Fruit fly (Drosophila melanogaster) whole organism, embryonic: ENCODE measurements around the gene dsd.

Source experiments
- Awh ChIP-seq: fragments of 200-800 bp; sonication (Bioruptor generic); IDR thresholded peaks from 2 replicates; pipeline ENCODE4, ENCODE4 v1.3.6; 2022; ENCODE audit warnings: missing biosample characterization, missing genetic modification characterization
- Bdp1 ChIP-seq: fragments of 200-800 bp; sonication (Bioruptor generic); optimal IDR thresholded peaks from 3 replicates; lab custom pipeline; 2016; ENCODE audit warnings: missing biosample characterization, missing genetic modification characterization
- CG10565 ChIP-seq: fragments of 200-800 bp; sonication (Bioruptor generic); optimal IDR thresholded peaks from 3 replicates; lab custom pipeline; 2016; ENCODE audit warnings: missing biosample characterization, mild to moderate bottlenecking, missing genetic modification characterization
- CG11093 ChIP-seq: fragments of 200-800 bp; sonication (Bioruptor generic); IDR thresholded peaks from 3 replicates; pipeline ENCODE4 v1.3.6; 2022; ENCODE audit warnings: missing biosample characterization, missing genetic modification characterization
- CG11398 ChIP-seq: fragments of 200-800 bp; sonication (Bioruptor generic); optimal IDR thresholded peaks from 2 replicates; lab custom pipeline; 2016; ENCODE audit warnings: missing biosample characterization, missing genetic modification characterization
- CG11504 ChIP-seq: fragments of 200-800 bp; sonication (Bioruptor generic); optimal IDR thresholded peaks from 3 replicates; lab custom pipeline; 2019; ENCODE audit warnings: missing biosample characterization, mild to moderate bottlenecking, missing genetic modification characterization, moderate library complexity
- CG12219 ChIP-seq: fragments of 200-800 bp; sonication (Bioruptor generic); optimal IDR thresholded peaks from 3 replicates; lab custom pipeline; 2018; ENCODE audit warnings: missing biosample characterization, mild to moderate bottlenecking, missing genetic modification characterization
- CG12236 ChIP-seq: fragments of 200-800 bp; sonication (Bioruptor generic); optimal IDR thresholded peaks from 2 replicates; lab custom pipeline; 2016; ENCODE audit warnings: missing biosample characterization, missing genetic modification characterization
- CG12744 ChIP-seq: fragments of 200-800 bp; sonication (Bioruptor generic); optimal IDR thresholded peaks from 2 replicates; lab custom pipeline; 2016; ENCODE audit warnings: missing biosample characterization, missing genetic modification characterization
- CG13296 ChIP-seq: fragments of 200-800 bp; sonication (Bioruptor generic); optimal IDR thresholded peaks from 3 replicates; lab custom pipeline; 2018; ENCODE audit warnings: missing biosample characterization, mild to moderate bottlenecking, missing genetic modification characterization
- CG13624 ChIP-seq: fragments of 200-800 bp; sonication (Bioruptor generic); optimal IDR thresholded peaks from 2 replicates; lab custom pipeline; 2016; ENCODE audit warnings: missing biosample characterization, missing genetic modification characterization
- CG13775 ChIP-seq: fragments of 200-800 bp; sonication (Bioruptor generic); optimal IDR thresholded peaks from 3 replicates; lab custom pipeline; 2017; ENCODE audit warnings: missing biosample characterization, mild to moderate bottlenecking, missing genetic modification characterization
- CG13894 ChIP-seq: fragments of 200-800 bp; sonication (Bioruptor generic); optimal IDR thresholded peaks from 3 replicates; lab custom pipeline; 2018; ENCODE audit warnings: missing biosample characterization, mild to moderate bottlenecking, missing genetic modification characterization, moderate library complexity
- CG14014 ChIP-seq: fragments of 200-800 bp; sonication (Bioruptor generic); IDR thresholded peaks from 2 replicates; pipeline ENCODE4 v1.3.6; 2022; ENCODE audit warnings: missing biosample characterization, missing genetic modification characterization
- CG14441 ChIP-seq: fragments of 200-800 bp; sonication (Bioruptor generic); IDR thresholded peaks from 2 replicates; pipeline ENCODE4 v1.3.6; 2022; ENCODE audit warnings: missing biosample characterization, missing genetic modification characterization
- CG1529 ChIP-seq: fragments of 200-800 bp; sonication (Bioruptor generic); optimal IDR thresholded peaks from 3 replicates; lab custom pipeline; 2018; ENCODE audit warnings: missing biosample characterization, missing genetic modification characterization
- CG16815 ChIP-seq: fragments of 200-800 bp; sonication (Bioruptor generic); optimal IDR thresholded peaks from 3 replicates; lab custom pipeline; 2017; ENCODE audit warnings: missing biosample characterization, mild to moderate bottlenecking, missing genetic modification characterization
- CG17912 ChIP-seq: fragments of 200-800 bp; sonication (Bioruptor generic); optimal IDR thresholded peaks from 2 replicates; lab custom pipeline; 2018; ENCODE audit warnings: missing biosample characterization, mild to moderate bottlenecking, missing genetic modification characterization
- CG2712 ChIP-seq: fragments of 200-800 bp; optimal IDR thresholded peaks from 3 replicates; lab custom pipeline; 2019; ENCODE audit warnings: missing biosample characterization, mild to moderate bottlenecking, missing genetic modification characterization, moderate library complexity
- CG30431 ChIP-seq: fragments of 200-800 bp; sonication (Bioruptor generic); optimal IDR thresholded peaks from 2 replicates; lab custom pipeline; 2017; ENCODE audit warnings: missing biosample characterization, missing genetic modification characterization
- CG3065 ChIP-seq: fragments of 200-800 bp; sonication (Bioruptor generic); optimal IDR thresholded peaks from 2 replicates; lab custom pipeline; 2016; ENCODE audit warnings: missing biosample characterization, missing genetic modification characterization
- CG3995 ChIP-seq: fragments of 200-800 bp; sonication (Bioruptor generic); optimal IDR thresholded peaks from 3 replicates; lab custom pipeline; 2016; ENCODE audit warnings: missing biosample characterization, missing genetic modification characterization
- CG4282 ChIP-seq: fragments of 200-800 bp; sonication (Bioruptor generic); optimal IDR thresholded peaks from 2 replicates; lab custom pipeline; 2016; ENCODE audit warnings: missing biosample characterization, missing genetic modification characterization
- CG4854 ChIP-seq: fragments of 200-800 bp; sonication (Bioruptor generic); optimal IDR thresholded peaks from 2 replicates; lab custom pipeline; 2016; ENCODE audit warnings: missing biosample characterization, missing genetic modification characterization, inconsistent platforms
- CG7271 ChIP-seq: fragments of 200-800 bp; sonication (Bioruptor generic); optimal IDR thresholded peaks from 2 replicates; lab custom pipeline; 2018; ENCODE audit warnings: missing biosample characterization, mild to moderate bottlenecking, missing genetic modification characterization, moderate library complexity
- CG8281 ChIP-seq: fragments of 200-800 bp; sonication (Bioruptor generic); optimal IDR thresholded peaks from 2 replicates; lab custom pipeline; 2018; ENCODE audit warnings: missing biosample characterization, mild to moderate bottlenecking, missing genetic modification characterization, moderate library complexity
- CG8388 ChIP-seq: fragments of 200-800 bp; sonication (Bioruptor generic); optimal IDR thresholded peaks from 2 replicates; lab custom pipeline; 2019; ENCODE audit warnings: missing biosample characterization, mild to moderate bottlenecking, missing genetic modification characterization, moderate library complexity
- CG8765 ChIP-seq: fragments of 200-800 bp; sonication (Bioruptor generic); IDR thresholded peaks from 2 replicates; pipeline ENCODE4 v1.3.6; 2022; ENCODE audit warnings: missing biosample characterization, missing genetic modification characterization
- E2f1 ChIP-seq: fragments of 200-800 bp; sonication (Bioruptor generic); IDR thresholded peaks from 2 replicates; pipeline ENCODE4 v1.3.6; 2022; ENCODE audit warnings: missing biosample characterization, missing genetic modification characterization
- E2f2 ChIP-seq: fragments of 200-800 bp; sonication (Bioruptor generic); IDR thresholded peaks from 2 replicates; pipeline ENCODE4 v1.3.6; 2022; ENCODE audit warnings: missing biosample characterization, missing genetic modification characterization
- Hand ChIP-seq: fragments of 200-800 bp; sonication (Bioruptor generic); optimal IDR thresholded peaks from 2 replicates; lab custom pipeline; 2017; ENCODE audit warnings: mild to moderate bottlenecking, missing biosample characterization, missing genetic modification reagents, missing genetic modification characterization
- Hr51 ChIP-seq, 2 experiments: fragments of 200-800 bp; sonication (Bioruptor generic); optimal IDR thresholded peaks; 2 replicates in 1 of 2; 3 replicates in 1 of 2; lab custom pipeline; 2016 to 2018; ENCODE audit warnings: missing biosample characterization in 2 of 2, missing genetic modification characterization in 2 of 2, mild to moderate bottlenecking in 1 of 2, moderate library complexity in 1 of 2
- Lpt ChIP-seq: fragments of >200 bp; optimal IDR thresholded peaks from 2 replicates; lab custom pipeline; 2018; ENCODE audit warnings: missing biosample characterization, missing genetic modification characterization
- Oli ChIP-seq: fragments of 200-800 bp; sonication (Bioruptor generic); optimal IDR thresholded peaks from 2 replicates; lab custom pipeline; 2018; ENCODE audit warnings: missing biosample characterization, mild to moderate bottlenecking, missing genetic modification characterization, moderate library complexity
- Spps ChIP-seq: fragments of 200-800 bp; sonication (Bioruptor generic); optimal IDR thresholded peaks from 2 replicates; lab custom pipeline; 2018; ENCODE audit warnings: missing biosample characterization, mild to moderate bottlenecking, missing genetic modification characterization
- TFAM ChIP-seq: fragments of 200-800 bp; sonication (Bioruptor generic); optimal IDR thresholded peaks from 2 replicates; lab custom pipeline; 2017; ENCODE audit warnings: missing biosample characterization, missing genetic modification characterization, inconsistent platforms
- ash1 ChIP-seq: fragments of 200-800 bp; sonication (Bioruptor generic); optimal IDR thresholded peaks from 2 replicates; lab custom pipeline; 2018; ENCODE audit warnings: missing biosample characterization, mild to moderate bottlenecking, missing genetic modification characterization
- bbx ChIP-seq: fragments of 200-800 bp; sonication (Bioruptor generic); IDR thresholded peaks from 2 replicates; pipeline ENCODE4 v1.3.6; 2022; ENCODE audit warnings: missing biosample characterization, missing genetic modification characterization; ENCODE audit not compliant: partially characterized antibody
- bigmax ChIP-seq: fragments of 200-800 bp; sonication (Bioruptor generic); optimal IDR thresholded peaks from 2 replicates; lab custom pipeline; 2018; ENCODE audit warnings: missing biosample characterization, mild to moderate bottlenecking, missing genetic modification characterization
- br ChIP-seq: fragments of >200 bp; optimal IDR thresholded peaks from 2 replicates; lab custom pipeline; 2017
- btn ChIP-seq: fragments of 200-800 bp; sonication (Bioruptor generic); optimal IDR thresholded peaks from 2 replicates; lab custom pipeline; 2016; ENCODE audit warnings: missing biosample characterization, missing genetic modification characterization
- fd102C ChIP-seq: fragments of 200-800 bp; sonication (Bioruptor generic); optimal IDR thresholded peaks from 2 replicates; lab custom pipeline; 2018; ENCODE audit warnings: missing biosample characterization, mild to moderate bottlenecking, missing genetic modification characterization, moderate library complexity
- fd3F ChIP-seq: fragments of 200-800 bp; sonication (Bioruptor generic); optimal IDR thresholded peaks from 2 replicates; lab custom pipeline; 2018; ENCODE audit warnings: missing biosample characterization, mild to moderate bottlenecking, missing genetic modification characterization, moderate library complexity
- fd64A ChIP-seq: fragments of 200-800 bp; sonication (Bioruptor generic); optimal IDR thresholded peaks from 3 replicates; lab custom pipeline; 2018; ENCODE audit warnings: missing biosample characterization, mild to moderate bottlenecking, missing genetic modification characterization
- grn ChIP-seq: fragments of 200-800 bp; sonication (Bioruptor generic); optimal IDR thresholded peaks from 3 replicates; lab custom pipeline; 2017; ENCODE audit warnings: missing biosample characterization, missing genetic modification characterization
- kah ChIP-seq: fragments of 200-800 bp; sonication (Bioruptor generic); optimal IDR thresholded peaks from 2 replicates; lab custom pipeline; 2018; ENCODE audit warnings: missing biosample characterization, mild to moderate bottlenecking, missing genetic modification characterization
- nerfin-2 ChIP-seq: fragments of 200-800 bp; sonication (Bioruptor generic); IDR thresholded peaks from 2 replicates; pipeline ENCODE4 v1.3.6; 2022; ENCODE audit warnings: missing biosample characterization, missing genetic modification characterization; ENCODE audit not compliant: partially characterized antibody
- oc ChIP-seq: fragments of 200-800 bp; sonication (Bioruptor generic); optimal IDR thresholded peaks from 2 replicates; lab custom pipeline; 2018; ENCODE audit warnings: missing biosample characterization, mild to moderate bottlenecking, missing genetic modification characterization, moderate library complexity
- shn ChIP-seq: fragments of 200-800 bp; sonication (Bioruptor generic); optimal IDR thresholded peaks from 3 replicates; lab custom pipeline; 2016; ENCODE audit warnings: missing biosample characterization, missing genetic modification characterization
- sob ChIP-seq: fragments of 200-800 bp; sonication (Bioruptor generic); IDR thresholded peaks from 2 replicates; pipeline ENCODE4 v1.3.6; 2022; ENCODE audit warnings: missing biosample characterization, missing genetic modification characterization
- vnd ChIP-seq: fragments of 200-800 bp; sonication (Bioruptor generic); IDR thresholded peaks from 3 replicates; pipeline ENCODE4 v1.3.6; 2022; ENCODE audit warnings: missing biosample characterization, missing genetic modification characterization; ENCODE audit not compliant: partially characterized antibody
- z ChIP-seq: fragments of 200-800 bp; sonication (Bioruptor generic); IDR thresholded peaks from 3 replicates; pipeline ENCODE4 v1.3.6; 2022; ENCODE audit warnings: missing biosample characterization, missing genetic modification characterization

dsd gene

DNA sequence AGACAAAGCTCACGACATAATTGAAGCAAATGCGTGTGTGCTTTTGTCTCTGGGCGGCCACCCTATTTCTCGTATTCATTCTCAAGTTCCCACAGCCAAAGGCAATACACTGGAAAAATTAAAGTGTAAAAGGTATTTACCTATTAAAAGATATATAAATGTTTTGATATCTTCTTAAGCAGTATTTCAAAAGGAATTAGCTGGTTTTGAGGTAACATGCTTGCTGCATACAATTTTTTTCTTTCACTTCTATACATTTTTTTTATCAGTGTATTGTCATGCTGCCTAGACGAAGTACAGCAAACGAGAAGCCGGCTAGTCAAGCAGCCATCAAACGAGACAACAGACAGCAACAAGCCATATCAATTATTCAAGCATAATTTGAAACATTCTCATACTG is 6.6 kb upstream of the dsd start (continued):
- TF ChIP-seq CG11398 (GFP tag; lab: Kevin White, UChicago) (no peak), CG13894 (tag; lab: Kevin White, UChicago) (peak; percentile 24), E2f2 (GFP tag; lab: Robert Waterston, UW) (no peak), CG12236 (GFP tag; lab: Kevin White, UChicago) (no peak), CG13296 (peak; percentile 25), Bdp1 (GFP tag; lab: Kevin White, UChicago) (no peak), CG3065 (GFP tag; lab: Kevin White, UChicago) (no peak), E2f1 (GFP tag; lab: Robert Waterston, UW) (no peak), CG11093 (no peak), ash1 (GFP tag; lab: Kevin White, UChicago) (no peak), CG4854 (GFP tag; lab: Kevin White, UChicago) (no peak), CG13624 (GFP tag; lab: Kevin White, UChicago) (no peak), CG8765 (no peak), CG30431 (GFP tag; lab: Kevin White, UChicago) (no peak), CG14014 (GFP tag; lab: Robert Waterston, UW) (0 out of 2 replicates have a peak, but pooled peaks have one; percentile 31), fd3F (GFP tag; lab: Kevin White, UChicago) (no peak), TFAM (GFP tag; lab: Kevin White, UChicago) (no peak), fd102C (no peak), CG2712 (tag; lab: Kevin White, UChicago) (no peak), br (no peak), z (GFP tag; lab: Robert Waterston, UW) (no peak), oc (tag; lab: Kevin White, UChicago) (no peak), Spps (no peak), CG8281 (tag; lab: Kevin White, UChicago) (no peak), shn (GFP tag; lab: Kevin White, UChicago) (no peak), Hr51 (GFP tag; optimal IDR thresholded peaks at IDR 0.05; lab: Kevin White, UChicago) (peak in 1 of 2 experiments; percentile 32), grn (GFP tag; lab: Kevin White, UChicago) (no peak), Awh (no peak), CG10565 (GFP tag; lab: Kevin White, UChicago) (no peak), fd64A (GFP tag; lab: Kevin White, UChicago) (no peak), CG1529 (GFP tag; lab: Kevin White, UChicago) (no peak), bigmax (GFP tag; lab: Kevin White, UChicago) (no peak), btn (GFP tag; lab: Kevin White, UChicago) (no peak), CG14441 (no peak), Lpt (GFP tag; lab: Kevin White, UChicago) (no peak), CG11504 (tag; lab: Kevin White, UChicago) (peak; percentile 70), kah (no peak), nerfin-2 (GFP tag; lab: Robert Waterston, UW) (no peak), Hand (GFP tag; lab: Kevin White, UChicago) (no peak), CG16815 (no peak), CG12744 (no peak), CG7271 (tag; lab: Kevin White, UChicago) (no peak), CG12219 (GFP tag; lab: Kevin White, UChicago) (no peak), Oli (tag; lab: Kevin White, UChicago) (no peak), CG13775 (GFP tag; lab: Kevin White, UChicago) (no peak), vnd (GFP tag; lab: Robert Waterston, UW) (no peak), CG4282 (GFP tag; lab: Kevin White, UChicago) (no peak), CG17912 (GFP tag; lab: Kevin White, UChicago) (no peak), CG3995 (GFP tag; lab: Kevin White, UChicago) (no peak), sob (GFP tag; lab: Robert Waterston, UW) (no peak), CG8388 (GFP tag; lab: Kevin White, UChicago) (no peak), bbx (GFP tag; lab: Robert Waterston, UW) (no peak)
